Fruit fly (Drosophila melanogaster) whole organism, prepupa: ENCODE data around the gene CG4483.

Experiments used
- Blimp-1 ChIP-seq: fragments of 200-800 bp; sonication (Bioruptor generic); optimal IDR thresholded peaks from 3 replicates; lab custom pipeline; 2017; ENCODE audit warnings: missing biosample characterization, missing genetic modification characterization, mild to moderate bottlenecking, moderate library complexity, missing genetic modification reagents
- CG11294 ChIP-seq: fragments of 200-800 bp; sonication (Bioruptor generic); IDR thresholded peaks from 2 replicates; pipeline ENCODE4 v1.3.6; 2022; ENCODE audit warnings: missing biosample characterization, missing genetic modification characterization
- CG11762 ChIP-seq: fragments of 200-800 bp; sonication (Bioruptor generic); optimal IDR thresholded peaks from 3 replicates; lab custom pipeline; 2016; ENCODE audit warnings: missing biosample characterization, missing genetic modification characterization; ENCODE audit not compliant: insufficient read depth
- CG11902 ChIP-seq: fragments of 200-800 bp; sonication (Bioruptor generic); optimal IDR thresholded peaks from 3 replicates; lab custom pipeline; 2016; ENCODE audit warnings: missing biosample characterization, missing genetic modification characterization
- CG1621 ChIP-seq: fragments of 200-800 bp; sonication (Bioruptor generic); optimal IDR thresholded peaks from 3 replicates; lab custom pipeline; 2018; ENCODE audit warnings: missing biosample characterization, mild to moderate bottlenecking, missing genetic modification characterization
- CG16779 ChIP-seq: fragments of 200-800 bp; sonication (Bioruptor generic); optimal IDR thresholded peaks from 3 replicates; lab custom pipeline; 2017; ENCODE audit warnings: missing biosample characterization, mild to moderate bottlenecking, missing genetic modification characterization
- CG3032 ChIP-seq: fragments of 200-800 bp; optimal IDR thresholded peaks from 2 replicates; lab custom pipeline; 2019; ENCODE audit warnings: missing biosample characterization, mild to moderate bottlenecking, missing genetic modification characterization, moderate library complexity
- CG31627 ChIP-seq: fragments of 200-800 bp; sonication (Bioruptor generic); optimal IDR thresholded peaks from 3 replicates; lab custom pipeline; 2016; ENCODE audit warnings: missing biosample characterization, missing genetic modification characterization
- CG34406 ChIP-seq: fragments of 200-800 bp; sonication (Bioruptor generic); optimal IDR thresholded peaks from 3 replicates; lab custom pipeline; 2016; ENCODE audit warnings: missing biosample characterization, missing genetic modification characterization
- CG3919 ChIP-seq: fragments of 200-800 bp; sonication (Bioruptor generic); optimal IDR thresholded peaks from 3 replicates; lab custom pipeline; 2016; ENCODE audit warnings: missing biosample characterization, missing genetic modification characterization
- CG4318 ChIP-seq: fragments of 200-800 bp; sonication (Bioruptor generic); optimal IDR thresholded peaks from 3 replicates; lab custom pipeline; 2017; ENCODE audit warnings: missing biosample characterization, mild to moderate bottlenecking, missing genetic modification characterization
- CG6163 ChIP-seq: fragments of 200-800 bp; sonication (Bioruptor generic); IDR thresholded peaks from 3 replicates; pipeline ENCODE4 v1.3.6; 2022; ENCODE audit warnings: missing biosample characterization, missing genetic modification characterization
- CG6808 ChIP-seq: fragments of 200-800 bp; sonication (Bioruptor generic); optimal IDR thresholded peaks from 3 replicates; lab custom pipeline; 2017; ENCODE audit warnings: missing biosample characterization, missing genetic modification characterization, mild to moderate bottlenecking, moderate library complexity, missing genetic modification reagents
- CG7368 ChIP-seq: fragments of 200-800 bp; sonication (Bioruptor generic); optimal IDR thresholded peaks from 3 replicates; lab custom pipeline; 2016; ENCODE audit warnings: missing biosample characterization, missing genetic modification characterization
- CG8632 ChIP-seq: fragments of 200-800 bp; sonication (Bioruptor generic); optimal IDR thresholded peaks from 3 replicates; lab custom pipeline; 2016; ENCODE audit warnings: missing biosample characterization, missing genetic modification characterization
- CG9139 ChIP-seq: fragments of 200-800 bp; sonication (Bioruptor generic); optimal IDR thresholded peaks from 3 replicates; lab custom pipeline; 2017; ENCODE audit warnings: missing biosample characterization, mild to moderate bottlenecking, missing genetic modification characterization
- Eip75B ChIP-seq: fragments of 200-800 bp; sonication (Bioruptor generic); optimal IDR thresholded peaks from 3 replicates; lab custom pipeline; 2016; ENCODE audit warnings: missing biosample characterization, missing genetic modification characterization
- Eip78C ChIP-seq: fragments of 200-800 bp; sonication (Bioruptor generic); peaks from one replicate; lab custom pipeline; 2016; ENCODE audit warnings: missing biosample characterization, missing genetic modification characterization
- Eip93F ChIP-seq: fragments of 200-800 bp; sonication (Bioruptor generic); optimal IDR thresholded peaks from 2 replicates; lab custom pipeline; 2016; ENCODE audit warnings: missing biosample characterization, mild to moderate bottlenecking, missing genetic modification characterization
- Ets96B ChIP-seq: fragments of 200-800 bp; optimal IDR thresholded peaks from 2 replicates; lab custom pipeline; 2019; ENCODE audit warnings: missing biosample characterization, mild to moderate bottlenecking, missing genetic modification characterization, moderate library complexity
- Hr38 ChIP-seq: sonication (Bioruptor generic); optimal IDR thresholded peaks from 2 replicates; lab custom pipeline; 2016; ENCODE audit warnings: missing biosample characterization, missing genetic modification characterization
- Hr39 ChIP-seq: fragments of 200-800 bp; sonication (Bioruptor generic); optimal IDR thresholded peaks from 2 replicates; lab custom pipeline; 2016; ENCODE audit warnings: missing biosample characterization, missing genetic modification characterization
- Hr4 ChIP-seq: fragments of 200-800 bp; sonication (Bioruptor generic); optimal IDR thresholded peaks from 3 replicates; lab custom pipeline; 2016; ENCODE audit warnings: missing biosample characterization, missing genetic modification characterization
- Met ChIP-seq: fragments of 200-800 bp; sonication (Bioruptor generic); optimal IDR thresholded peaks from 3 replicates; lab custom pipeline; 2016; ENCODE audit warnings: missing biosample characterization, missing genetic modification characterization
- Sox15 ChIP-seq: fragments of 200-800 bp; sonication (Bioruptor generic); optimal IDR thresholded peaks from 3 replicates; lab custom pipeline; 2016; ENCODE audit warnings: missing biosample characterization, missing genetic modification characterization
- achi ChIP-seq: fragments of 200-800 bp; sonication (Bioruptor generic); optimal IDR thresholded peaks from 3 replicates; lab custom pipeline; 2016; ENCODE audit warnings: missing biosample characterization, missing genetic modification characterization
- acj6 ChIP-seq: fragments of 200-800 bp; sonication (Bioruptor generic); optimal IDR thresholded peaks from 3 replicates; lab custom pipeline; 2016; ENCODE audit warnings: missing biosample characterization, missing genetic modification characterization
- dac ChIP-seq: fragments of 200-800 bp; sonication (Bioruptor generic); optimal IDR thresholded peaks from 2 replicates; lab custom pipeline; 2017; ENCODE audit warnings: missing biosample characterization, mild to moderate bottlenecking, missing genetic modification characterization
- dsx ChIP-seq: fragments of 200-800 bp; optimal IDR thresholded peaks from 3 replicates; lab custom pipeline; 2019; ENCODE audit warnings: missing biosample characterization, mild to moderate bottlenecking, missing genetic modification characterization, moderate library complexity; ENCODE audit not compliant: poor library complexity, severe bottlenecking
- eg ChIP-seq: fragments of 200-800 bp; sonication (Bioruptor generic); IDR thresholded peaks from 3 replicates; pipeline ENCODE4 v1.3.6; 2022; ENCODE audit warnings: missing biosample characterization, missing genetic modification characterization
- esn ChIP-seq: fragments of 200-800 bp; sonication (Bioruptor generic); optimal IDR thresholded peaks from 2 replicates; lab custom pipeline; 2016; ENCODE audit warnings: missing biosample characterization, mild to moderate bottlenecking, missing genetic modification characterization, moderate library complexity
- fd59A ChIP-seq: fragments of 200-800 bp; sonication (Bioruptor generic); optimal IDR thresholded peaks from 2 replicates; lab custom pipeline; 2017; ENCODE audit warnings: missing biosample characterization, mild to moderate bottlenecking, missing genetic modification characterization, missing genetic modification reagents
- fd85E ChIP-seq: fragments of 200-800 bp; sonication (Bioruptor generic); optimal IDR thresholded peaks from 3 replicates; lab custom pipeline; 2016; ENCODE audit warnings: missing biosample characterization, missing genetic modification characterization
- fkh ChIP-seq: fragments of 200-800 bp; sonication (Bioruptor generic); optimal IDR thresholded peaks from 3 replicates; lab custom pipeline; 2017; ENCODE audit warnings: missing biosample characterization, mild to moderate bottlenecking, missing genetic modification characterization, moderate library complexity
- lz ChIP-seq: fragments of 200-800 bp; sonication (Bioruptor generic); optimal IDR thresholded peaks from 3 replicates; lab custom pipeline; 2016; ENCODE audit warnings: missing biosample characterization, missing genetic modification characterization
- net ChIP-seq: fragments of 200-800 bp; sonication (Bioruptor generic); optimal IDR thresholded peaks from 3 replicates; lab custom pipeline; 2016; ENCODE audit warnings: missing biosample characterization, missing genetic modification characterization
- pdm3 ChIP-seq: fragments of 200-800 bp; sonication (Bioruptor generic); optimal IDR thresholded peaks from 3 replicates; lab custom pipeline; 2016; ENCODE audit warnings: missing biosample characterization, missing genetic modification characterization
- ss ChIP-seq, 2 experiments: fragments of 200-800 bp; sonication (Bioruptor generic); optimal IDR thresholded peaks; 2 replicates in 1 of 2; 3 replicates in 1 of 2; lab custom pipeline; 2017 to 2018; ENCODE audit warnings: mild to moderate bottlenecking in 2 of 2, missing biosample characterization in 2 of 2, missing genetic modification characterization in 2 of 2, moderate library complexity in 1 of 2
- svp ChIP-seq: fragments of 200-800 bp; sonication (Bioruptor generic); peaks from one replicate; lab custom pipeline; 2016; ENCODE audit warnings: missing biosample characterization, missing genetic modification characterization
- vri ChIP-seq: fragments of 200-800 bp; sonication (Bioruptor generic); optimal IDR thresholded peaks from 3 replicates; lab custom pipeline; 2016; ENCODE audit warnings: missing biosample characterization, mild to moderate bottlenecking, missing genetic modification characterization

Gene CG4483

DNA sequence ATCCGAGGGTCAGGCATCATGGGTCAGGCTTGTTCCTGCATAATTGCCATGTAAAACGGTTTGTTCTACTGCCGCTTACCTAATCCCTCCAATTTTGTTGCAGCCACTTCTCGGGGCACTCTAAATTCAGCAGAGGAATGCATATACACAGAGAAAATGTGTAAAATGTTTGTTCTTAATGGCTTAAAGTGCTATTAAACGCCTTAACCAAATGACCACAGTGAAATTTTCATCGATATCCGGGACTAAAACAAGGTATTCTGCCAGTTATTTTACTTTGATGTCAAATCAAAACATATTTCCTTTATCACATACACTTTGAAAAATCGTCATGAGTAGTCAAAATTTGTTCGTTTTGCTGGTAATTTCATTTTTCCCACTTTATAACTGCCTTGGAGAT lies 13.5 kb upstream of the CG4483 start, which contains the start of gene CG4477:
TSS of gene CG4477 (plus strand) at position 301 of the 400 bp plus-strand sequence.
- TF ChIP-seq CG31627 (GFP tag; lab: Kevin White, UChicago) (no peak), esn (GFP tag; lab: Kevin White, UChicago) (no peak), CG4318 (GFP tag; lab: Kevin White, UChicago) (no peak), Eip75B (GFP tag; lab: Kevin White, UChicago) (no peak), eg (GFP tag; lab: Robert Waterston, UW) (no peak), CG3919 (GFP tag; lab: Kevin White, UChicago) (no peak), CG7368 (GFP tag; lab: Kevin White, UChicago) (no peak), dac (GFP tag; lab: Kevin White, UChicago) (no peak), fd59A (GFP tag; lab: Kevin White, UChicago) (no peak), CG11294 (GFP tag; lab: Robert Waterston, UW) (no peak), Hr39 (GFP tag; lab: Kevin White, UChicago) (no peak), CG11902 (no peak), pdm3 (GFP tag; lab: Kevin White, UChicago) (no peak), CG9139 (no peak), ss (GFP tag; optimal IDR thresholded peaks at IDR 0.05; lab: Kevin White, UChicago) (no peak)
- TF ChIP-seq, all 60 proteins: peak for 0

DNA sequence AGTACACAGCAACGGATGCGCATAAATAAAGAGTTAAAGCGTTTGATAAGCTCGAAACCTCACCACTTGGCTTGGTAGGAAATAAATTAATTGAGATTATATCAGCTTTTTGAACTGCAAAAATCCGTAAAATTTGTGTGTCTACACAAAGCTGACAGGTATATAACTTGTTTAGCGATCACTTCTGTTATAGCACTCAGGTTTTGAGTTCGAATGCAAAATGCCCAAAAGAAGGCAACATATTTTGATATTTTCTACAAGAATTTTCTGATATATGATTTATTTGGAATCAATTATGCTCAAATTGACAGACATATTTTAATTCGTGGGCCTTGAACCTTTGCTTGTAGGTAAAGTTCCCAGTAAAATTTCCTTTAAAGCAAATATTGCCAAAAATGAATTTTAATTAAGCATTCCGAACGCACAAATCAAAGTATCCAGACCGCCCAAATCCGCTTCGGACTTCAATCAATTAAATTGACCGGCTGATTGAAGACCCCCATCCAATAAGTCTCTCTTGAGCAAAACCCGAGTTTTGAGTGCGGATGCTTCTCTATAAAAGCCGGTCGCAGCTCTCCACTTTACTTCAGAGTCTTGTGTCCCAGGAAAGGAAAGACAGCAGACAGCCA lies 25.0 kb downstream of the CG4483 start, which contains the start of gene CG4476:
TSS of gene CG4476 (plus strand) at position 579 of the 629 bp plus-strand sequence.
- no peak for TF ChIP-seq lz (GFP tag; lab: Kevin White, UChicago)
- TF ChIP-seq CG4318 (GFP tag; lab: Kevin White, UChicago), result no peak
- TF ChIP-seq CG3032 (tag; lab: Kevin White, UChicago), result no peak
- no peak for TF ChIP-seq CG16779 (tag; lab: Kevin White, UChicago)
- TF ChIP-seq svp, result peak; percentile 50
- peak; percentile 48 for TF ChIP-seq CG1621 (tag; lab: Kevin White, UChicago)
- TF ChIP-seq CG8632, result no peak
- no peak for TF ChIP-seq Ets96B

DNA sequence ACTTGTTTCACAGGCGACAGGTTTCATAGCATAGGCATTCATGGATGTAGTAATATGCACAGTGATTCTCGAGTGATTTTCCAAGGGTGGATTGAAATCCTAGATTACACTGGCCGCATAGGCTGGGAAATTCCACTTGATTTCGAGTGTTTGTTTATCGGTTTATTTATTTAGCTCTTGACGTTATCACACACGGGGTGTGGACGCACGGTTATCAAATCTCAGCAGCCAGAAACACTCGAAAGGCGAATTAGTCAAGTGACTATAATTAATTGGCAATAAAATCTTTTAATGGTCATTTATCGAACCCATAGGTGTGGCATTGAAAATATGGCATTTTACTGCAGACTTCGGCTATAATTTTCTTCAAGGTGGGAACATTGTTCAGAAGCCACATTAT lies 26.8 kb downstream of the CG4483 start:
- TF ChIP-seq CG6163 (GFP tag; lab: Robert Waterston, UW) (0 out of 3 replicates have a peak, but pooled peaks have one; percentile 28), fkh (GFP tag; lab: Kevin White, UChicago) (peak; percentile 79), acj6 (GFP tag; lab: Kevin White, UChicago) (no peak), CG3919 (GFP tag; lab: Kevin White, UChicago) (no peak), Eip78C (GFP tag; lab: Kevin White, UChicago) (peak; percentile 62)

- TF ChIP-seq Met (GFP tag; lab: Kevin White, UChicago) (no peak), vri (no peak), CG6163 (GFP tag; lab: Robert Waterston, UW) (peak; percentile 62; the same call in 2 of the 3 replicates), CG7368 (GFP tag; lab: Kevin White, UChicago) (peak; percentile 15), lz (GFP tag; lab: Kevin White, UChicago) (no peak), Eip93F (GFP tag; lab: Kevin White, UChicago) (no peak), Eip75B (GFP tag; lab: Kevin White, UChicago) (no peak), esn (GFP tag; lab: Kevin White, UChicago) (no peak), Hr4 (GFP tag; lab: Kevin White, UChicago) (peak; percentile 41), Blimp-1 (GFP tag; lab: Kevin White, UChicago) (no peak), acj6 (GFP tag; lab: Kevin White, UChicago) (peak; percentile 51), net (GFP tag; lab: Kevin White, UChicago) (peak; percentile 29), Sox15 (GFP tag; lab: Kevin White, UChicago) (no peak), CG31627 (GFP tag; lab: Kevin White, UChicago) (no peak), Hr38 (no peak), svp (peak; percentile 79), ss (GFP tag; optimal IDR thresholded peaks at IDR 0.05; lab: Kevin White, UChicago) (peak in 1 of 2 experiments; percentile 15), CG8632 (peak; percentile 49), CG16779 (tag; lab: Kevin White, UChicago) (no peak), eg (GFP tag; lab: Robert Waterston, UW) (peak; percentile 67), fkh (GFP tag; lab: Kevin White, UChicago) (no peak), CG11902 (no peak), fd59A (GFP tag; lab: Kevin White, UChicago) (no peak), dsx (peak; percentile 25), CG1621 (tag; lab: Kevin White, UChicago) (no peak), CG34406 (GFP tag; lab: Kevin White, UChicago) (peak; percentile 13), fd85E (GFP tag; lab: Kevin White, UChicago) (no peak), CG3919 (GFP tag; lab: Kevin White, UChicago) (peak; percentile 52), CG6808 (GFP tag; lab: Kevin White, UChicago) (peak; percentile 21), achi (peak; percentile 57), CG11762 (no peak)
Measured at dm6 chr3L:9208704-9209405, 27.6 kb downstream of the CG4483 start, which contains the start of gene Slc45-1. Gene Slc45-1, minus strand, starts transcription at chr3L:9208853.
